Worm (Caenorhabditis elegans) whole organism, L1 larva: Measurements from ENCODE around the gene F56C4.2.

Experiments used
- alr-1 ChIP-seq: fragments of 200-800 bp; sonication (Bioruptor generic); optimal IDR thresholded peaks from 2 replicates; lab custom pipeline; 2018; ENCODE audit warnings: borderline replicate concordance, mild to moderate bottlenecking, missing genetic modification characterization, missing compliant biosample characterization
- ceh-88 ChIP-seq: fragments of 200-800 bp; sonication (Bioruptor generic); IDR thresholded peaks from 2 replicates; pipeline ENCODE4 v1.3.6; 2022; ENCODE audit warnings: missing genetic modification characterization, missing compliant biosample characterization
- ces-1 ChIP-seq: fragments of 150-350 bp; optimal IDR thresholded peaks from 2 replicates; lab custom pipeline; 2014; ENCODE audit warnings: missing biosample characterization, missing genetic modification reagents, missing genetic modification characterization
- elt-2 ChIP-seq: sonication (generic microtip); optimal IDR thresholded peaks from 2 replicates; lab custom pipeline; 2016; ENCODE audit warnings: missing genetic modification characterization, mild to moderate bottlenecking, inconsistent platforms, missing compliant biosample characterization, missing genetic modification reagents
- fkh-10 ChIP-seq: sonication (generic microtip); optimal IDR thresholded peaks from 2 replicates; lab custom pipeline; 2017; ENCODE audit warnings: missing biosample characterization, missing genetic modification reagents, missing genetic modification characterization
- fkh-4 ChIP-seq: sonication (generic microtip); optimal IDR thresholded peaks from 2 replicates; lab custom pipeline; 2016; ENCODE audit warnings: missing compliant biosample characterization, missing genetic modification characterization, borderline replicate concordance
- snpc-4 ChIP-seq: fragments of 150-350 bp; optimal IDR thresholded peaks from 2 replicates; lab custom pipeline; 2014; ENCODE audit warnings: missing biosample characterization, missing genetic modification characterization
- unc-62 ChIP-seq: fragments of 150-350 bp; optimal IDR thresholded peaks from 2 replicates; lab custom pipeline; 2014; ENCODE audit warnings: missing biosample characterization, missing genetic modification reagents, missing genetic modification characterization

DNA sequence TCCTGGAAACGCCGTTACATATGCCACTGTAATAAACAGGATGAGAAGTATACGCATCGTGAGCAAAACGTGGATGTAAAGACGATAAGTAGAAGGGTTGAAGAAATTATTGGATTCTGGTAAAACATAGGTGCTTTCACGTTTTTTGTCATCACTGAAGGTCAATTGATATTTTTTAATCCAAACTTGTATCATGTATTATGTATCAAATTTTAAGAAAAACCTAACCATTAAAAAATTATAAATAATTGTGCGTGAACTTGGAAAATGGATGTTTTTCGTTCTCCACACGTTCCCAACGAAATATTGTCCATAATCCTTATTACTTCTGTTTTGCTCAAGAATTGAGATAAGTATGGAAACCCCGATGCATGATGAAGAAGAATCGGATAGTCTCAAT lies 51.1 kb downstream of the F56C4.2 start, which contains the start of gene R102.8:
- no peak for TF ChIP-seq snpc-4 (tag; lab: Kevin White, UChicago)
- no peak for TF ChIP-seq fkh-4 (tag; lab: Kevin White, UChicago)
- TF ChIP-seq alr-1 (tag; lab: Kevin White, UChicago): no peak
- no peak for TF ChIP-seq fkh-10 (GFP tag; lab: Kevin White, UChicago)
- no peak for TF ChIP-seq elt-2
- TF ChIP-seq unc-62 (GFP tag; lab: Kevin White, UChicago): no peak
- TF ChIP-seq ceh-88 (GFP tag; lab: Robert Waterston, UW): no peak
- no peak for TF ChIP-seq ces-1 (GFP tag; lab: Kevin White, UChicago)
